Fruit fly (Drosophila melanogaster): Measurements from ENCODE around the gene ebd1.

- no peak for TF ChIP-seq sv (GFP tag; optimal IDR thresholded peaks at IDR 0.05)
- no peak for TF ChIP-seq Abd-B (GFP tag; optimal IDR thresholded peaks at IDR 0.05)
- TF ChIP-seq psq (GFP tag; optimal IDR thresholded peaks at IDR 0.05), result no peak
- no peak for TF ChIP-seq Mio (GFP tag; optimal IDR thresholded peaks at IDR 0.05)
Observed at dm6 chr3L:726486-727180, 41.3 kb upstream of the ebd1 start.
